Worm (Caenorhabditis elegans) whole organism, mixed stage, embryonic: ENCODE data around the gene scl-20.

Experiments
- M03D4.4 ChIP-seq: sonication (generic microtip); optimal IDR thresholded peaks from 2 replicates; lab custom pipeline; 2017; ENCODE audit warnings: mild to moderate bottlenecking, missing genetic modification characterization, missing compliant biosample characterization
- bed-3 ChIP-seq: fragments of 200-800 bp; sonication (Bioruptor generic); optimal IDR thresholded peaks from 3 replicates; lab custom pipeline; 2018; ENCODE audit warnings: mild to moderate bottlenecking, missing genetic modification characterization, moderate library complexity, missing compliant biosample characterization
- blmp-1 ChIP-seq: fragments of 150-350 bp; optimal IDR thresholded peaks from 2 replicates; lab custom pipeline; 2014; ENCODE audit warnings: missing biosample characterization, missing genetic modification characterization
- ceh-39 ChIP-seq: fragments of 150-350 bp; optimal IDR thresholded peaks from 2 replicates; lab custom pipeline; 2014; ENCODE audit warnings: missing biosample characterization, missing genetic modification characterization
- ceh-43 ChIP-seq: fragments of 200-800 bp; sonication (Bioruptor generic); optimal IDR thresholded peaks from 2 replicates; lab custom pipeline; 2018; ENCODE audit warnings: mild to moderate bottlenecking, missing genetic modification characterization, moderate library complexity, missing compliant biosample characterization
- ceh-83 ChIP-seq: fragments of 200-800 bp; sonication (Bioruptor generic); optimal IDR thresholded peaks from 2 replicates; lab custom pipeline; 2018; ENCODE audit warnings: mild to moderate bottlenecking, missing genetic modification characterization, missing compliant biosample characterization
- ces-1 ChIP-seq: fragments of 150-350 bp; optimal IDR thresholded peaks from 2 replicates; lab custom pipeline; 2014; ENCODE audit warnings: missing biosample characterization, missing genetic modification reagents, missing genetic modification characterization
- cnd-1 ChIP-seq: fragments of 200-800 bp; sonication (Bioruptor generic); optimal IDR thresholded peaks from 2 replicates; lab custom pipeline; 2018; ENCODE audit warnings: mild to moderate bottlenecking, missing genetic modification characterization, missing compliant biosample characterization
- drap-1 ChIP-seq: fragments of 200-800 bp; sonication (Bioruptor generic); optimal IDR thresholded peaks from 3 replicates; lab custom pipeline; 2018; ENCODE audit warnings: mild to moderate bottlenecking, missing genetic modification characterization, missing compliant biosample characterization
- flh-1 ChIP-seq: fragments of 200-800 bp; sonication (Bioruptor generic); optimal IDR thresholded peaks from 2 replicates; lab custom pipeline; 2018; ENCODE audit warnings: mild to moderate bottlenecking, missing genetic modification characterization, moderate library complexity, missing compliant biosample characterization
- ham-2 ChIP-seq: fragments of 200-800 bp; sonication (Bioruptor generic); optimal IDR thresholded peaks from 2 replicates; lab custom pipeline; 2018; ENCODE audit warnings: mild to moderate bottlenecking, missing genetic modification characterization, missing compliant biosample characterization
- hlh-1 ChIP-seq: fragments of 150-350 bp; optimal IDR thresholded peaks from 2 replicates; lab custom pipeline; 2014; ENCODE audit warnings: missing biosample characterization, missing genetic modification reagents, missing genetic modification characterization
- lin-13 ChIP-seq: fragments of 150-350 bp; optimal IDR thresholded peaks from 2 replicates; lab custom pipeline; 2014; ENCODE audit warnings: missing biosample characterization, missing genetic modification characterization
- lin-32 ChIP-seq: fragments of 200-800 bp; sonication (Bioruptor generic); optimal IDR thresholded peaks from 2 replicates; lab custom pipeline; 2018; ENCODE audit warnings: mild to moderate bottlenecking, missing genetic modification characterization, missing compliant biosample characterization
- mab-5 ChIP-seq: fragments of 150-350 bp; optimal IDR thresholded peaks from 2 replicates; lab custom pipeline; 2014; ENCODE audit warnings: missing biosample characterization, missing genetic modification characterization
- mls-2 ChIP-seq: sonication (generic microtip); optimal IDR thresholded peaks from 2 replicates; lab custom pipeline; 2016; ENCODE audit warnings: mild to moderate bottlenecking, missing genetic modification characterization, moderate library complexity, missing compliant biosample characterization
- nhr-237 ChIP-seq: fragments of 150-350 bp; optimal IDR thresholded peaks from 2 replicates; lab custom pipeline; 2014; ENCODE audit warnings: missing biosample characterization, missing genetic modification characterization
- nhr-28 ChIP-seq: fragments of 150-350 bp; optimal IDR thresholded peaks from 2 replicates; lab custom pipeline; 2014; ENCODE audit warnings: missing biosample characterization, missing genetic modification characterization
- nhr-76 ChIP-seq: sonication (generic microtip); optimal IDR thresholded peaks from 2 replicates; lab custom pipeline; 2017; ENCODE audit warnings: missing biosample characterization, missing genetic modification characterization
- pha-4 ChIP-seq: fragments of 150-350 bp; optimal IDR thresholded peaks from 2 replicates; lab custom pipeline; 2018; ENCODE audit warnings: missing biosample characterization, missing genetic modification reagents, missing genetic modification characterization
- sem-2 ChIP-seq: fragments of 200-800 bp; sonication (Bioruptor generic); optimal IDR thresholded peaks from 2 replicates; lab custom pipeline; 2018; ENCODE audit warnings: mild to moderate bottlenecking, missing genetic modification characterization, missing compliant biosample characterization
- snpc-4 ChIP-seq: fragments of 150-350 bp; optimal IDR thresholded peaks from 2 replicates; lab custom pipeline; 2014; ENCODE audit warnings: missing biosample characterization, missing genetic modification characterization
- sptf-1 ChIP-seq: sonication (generic microtip); optimal IDR thresholded peaks from 2 replicates; lab custom pipeline; 2017; ENCODE audit warnings: mild to moderate bottlenecking, missing genetic modification characterization, moderate library complexity, missing compliant biosample characterization
- tbx-8 ChIP-seq: fragments of 200-800 bp; sonication (Bioruptor generic); optimal IDR thresholded peaks from 2 replicates; lab custom pipeline; 2018; ENCODE audit warnings: mild to moderate bottlenecking, missing genetic modification characterization, moderate library complexity, missing compliant biosample characterization
- unc-120 ChIP-seq: sonication (generic microtip); optimal IDR thresholded peaks from 2 replicates; lab custom pipeline; 2017; ENCODE audit warnings: missing genetic modification characterization, missing compliant biosample characterization; ENCODE audit not compliant: poor library complexity, severe bottlenecking
- unc-39 ChIP-seq: fragments of 150-350 bp; optimal IDR thresholded peaks from 2 replicates; lab custom pipeline; 2014; ENCODE audit warnings: missing biosample characterization, missing genetic modification characterization
- unc-62 ChIP-seq: fragments of 150-350 bp; optimal IDR thresholded peaks from 2 replicates; lab custom pipeline; 2014; ENCODE audit warnings: missing biosample characterization, missing genetic modification reagents, missing genetic modification characterization
- zip-8 ChIP-seq: fragments of 150-350 bp; optimal IDR thresholded peaks from 2 replicates; lab custom pipeline; 2014; ENCODE audit warnings: missing biosample characterization, missing genetic modification characterization
- ztf-11 ChIP-seq: fragments of 150-350 bp; optimal IDR thresholded peaks from 2 replicates; lab custom pipeline; 2014; ENCODE audit warnings: missing biosample characterization, missing genetic modification characterization

Gene scl-20

DNA sequence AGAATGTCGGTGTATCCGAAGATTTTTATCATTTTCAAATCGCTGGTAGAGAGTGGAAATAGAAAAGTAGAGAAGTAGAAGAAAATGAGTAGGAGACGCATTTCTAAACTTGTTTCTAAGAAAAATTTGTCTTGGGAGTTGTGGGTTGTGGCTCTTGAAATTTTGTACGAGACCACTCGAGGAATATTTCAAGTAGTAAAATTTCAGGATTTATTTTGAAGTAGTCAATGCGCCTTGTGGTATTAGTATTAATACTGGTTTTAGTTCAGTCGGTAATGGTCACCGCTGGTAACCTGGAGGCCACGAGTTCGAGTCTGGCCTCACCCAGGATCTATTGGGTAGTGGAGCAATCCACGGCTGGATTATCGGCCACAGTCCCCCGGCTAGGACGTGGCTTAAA is 14.4 kb upstream of the scl-20 start, which contains the start of gene clec-252:
Gene clec-252, minus strand, starts transcription at position 101 of the 400 bp plus-strand sequence.
- TF ChIP-seq pha-4 (tag; lab: Kevin White, UChicago), result no peak
- TF ChIP-seq nhr-76, result no peak
- no peak for TF ChIP-seq tbx-8 (GFP tag; lab: Kevin White, UChicago)
- TF ChIP-seq snpc-4 (tag; lab: Kevin White, UChicago), result no peak
- TF ChIP-seq lin-32 (GFP tag; lab: Kevin White, UChicago), result no peak
- TF ChIP-seq nhr-237 (tag; lab: Kevin White, UChicago), result no peak
- no peak for TF ChIP-seq unc-120
- no peak for TF ChIP-seq sptf-1 (tag; lab: Kevin White, UChicago)
- no peak for TF ChIP-seq drap-1 (GFP tag; lab: Kevin White, UChicago)
- no peak for TF ChIP-seq ham-2 (GFP tag; lab: Kevin White, UChicago)
- TF ChIP-seq bed-3 (GFP tag; lab: Kevin White, UChicago), result no peak
- no peak for TF ChIP-seq ceh-43 (GFP tag; lab: Kevin White, UChicago)
- TF ChIP-seq unc-39, result no peak
- no peak for TF ChIP-seq lin-13 (tag; lab: Kevin White, UChicago)
- no peak for TF ChIP-seq ceh-83 (GFP tag; lab: Kevin White, UChicago)
- no peak for TF ChIP-seq ztf-11 (tag; lab: Kevin White, UChicago)

DNA sequence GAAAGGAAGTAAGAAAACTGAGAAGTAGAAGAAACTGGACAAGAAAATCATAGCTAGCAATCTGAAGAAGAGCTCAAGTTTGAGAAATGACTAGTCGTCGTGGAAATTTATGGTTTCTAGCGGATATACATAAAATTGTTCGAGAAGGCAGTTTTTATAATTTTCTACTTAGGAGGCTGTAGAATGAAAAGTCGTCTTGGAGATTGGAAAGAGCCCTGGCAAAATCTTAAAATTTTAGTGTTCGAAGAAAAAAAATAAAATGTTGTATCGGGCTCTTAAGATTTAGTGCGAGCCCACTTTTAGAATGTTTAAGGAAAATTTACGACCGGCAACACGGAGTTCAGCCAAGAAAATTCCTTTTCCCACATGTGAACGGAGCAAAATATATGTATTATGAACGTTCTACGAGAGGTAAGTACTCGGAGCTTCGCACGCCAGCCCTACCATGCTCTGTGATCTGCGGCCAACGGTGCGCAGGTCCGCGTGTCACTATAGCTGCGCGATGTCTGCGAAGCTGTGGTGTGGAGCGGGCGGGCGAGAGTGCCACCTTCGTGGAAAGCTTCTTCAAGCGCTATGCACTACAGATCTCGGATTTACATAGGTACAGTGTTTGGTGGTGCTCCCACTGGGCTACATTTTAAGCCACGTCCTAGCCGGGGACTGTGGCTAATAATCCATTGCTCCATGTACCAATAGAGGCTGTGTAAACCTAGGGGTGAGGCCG is 12.8 kb upstream of the scl-20 start, which contains the start of gene clec-251:
Gene clec-251, minus strand, starts transcription at position 51 of the 724 bp plus-strand sequence.
- TF ChIP-seq zip-8 (no peak), unc-120 (no peak), lin-13 (tag; lab: Kevin White, UChicago) (no peak), cnd-1 (tag; lab: Kevin White, UChicago) (no peak), blmp-1 (no peak), mls-2 (tag; lab: Kevin White, UChicago) (no peak), unc-62 (GFP tag; lab: Kevin White, UChicago) (no peak), bed-3 (GFP tag; lab: Kevin White, UChicago) (no peak), ceh-39 (tag; lab: Kevin White, UChicago) (no peak), sptf-1 (tag; lab: Kevin White, UChicago) (no peak), sem-2 (GFP tag; lab: Kevin White, UChicago) (no peak), hlh-1 (no peak), nhr-76 (no peak), tbx-8 (GFP tag; lab: Kevin White, UChicago) (no peak), M03D4.4 (tag; lab: Kevin White, UChicago) (no peak), ceh-83 (GFP tag; lab: Kevin White, UChicago) (no peak), mab-5 (no peak), ztf-11 (tag; lab: Kevin White, UChicago) (no peak)

DNA sequence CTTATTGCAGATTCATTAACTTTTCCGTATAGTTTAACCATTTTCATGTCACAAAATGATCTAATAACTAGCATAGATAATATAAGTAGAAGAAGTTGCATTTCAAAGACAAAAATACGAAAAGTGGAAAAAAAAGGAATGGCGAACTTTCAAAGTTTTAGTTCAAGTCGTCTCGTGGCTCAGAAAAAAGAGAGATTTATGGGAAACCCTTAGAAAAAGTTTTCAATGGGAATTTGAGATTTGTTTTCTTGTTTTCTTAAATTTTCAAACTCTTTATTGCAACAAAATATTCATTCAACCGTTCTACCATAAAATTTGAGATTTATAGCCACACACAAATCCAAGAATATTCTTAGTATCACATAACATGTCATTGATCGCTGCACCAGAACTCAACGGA is 7.8 kb upstream of the scl-20 start, which contains the start of gene clec-250:
Gene clec-250, minus strand, starts transcription at position 101 of the 400 bp plus-strand sequence.
- TF ChIP-seq lin-32 (GFP tag; lab: Kevin White, UChicago), result no peak
- TF ChIP-seq nhr-28, result no peak
- TF ChIP-seq unc-39, result no peak
- TF ChIP-seq unc-120, result no peak
- TF ChIP-seq ces-1 (GFP tag; lab: Kevin White, UChicago), result no peak
- no peak for TF ChIP-seq snpc-4 (tag; lab: Kevin White, UChicago)

DNA sequence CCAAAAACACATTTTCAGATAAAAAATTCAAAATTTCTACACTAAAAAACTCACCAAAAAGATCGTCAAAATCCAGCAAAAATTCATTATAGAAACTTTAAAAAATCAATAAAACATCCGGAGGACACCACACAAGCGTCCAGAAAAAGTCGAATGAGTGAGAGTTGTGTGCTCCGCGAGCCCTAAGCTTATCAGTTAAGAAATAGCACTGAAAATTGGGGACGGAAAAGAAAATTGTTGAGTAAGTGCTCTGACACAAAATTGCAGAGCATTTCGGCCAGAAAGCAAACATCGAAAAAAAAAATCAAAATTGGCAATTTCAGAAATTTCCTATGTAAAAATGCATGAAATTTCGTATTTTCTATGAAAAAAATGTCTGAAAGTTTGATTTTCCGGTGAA is 3.4 kb upstream of the scl-20 start:
- TF ChIP-seq lin-13 (tag; lab: Kevin White, UChicago) (no peak), unc-120 (no peak), zip-8 (no peak), nhr-28 (no peak), snpc-4 (tag; lab: Kevin White, UChicago) (no peak), lin-32 (GFP tag; lab: Kevin White, UChicago) (no peak), unc-39 (no peak), flh-1 (GFP tag; lab: Kevin White, UChicago) (no peak), mls-2 (tag; lab: Kevin White, UChicago) (no peak), tbx-8 (GFP tag; lab: Kevin White, UChicago) (no peak), ceh-43 (GFP tag; lab: Kevin White, UChicago) (no peak), cnd-1 (tag; lab: Kevin White, UChicago) (no peak)

DNA sequence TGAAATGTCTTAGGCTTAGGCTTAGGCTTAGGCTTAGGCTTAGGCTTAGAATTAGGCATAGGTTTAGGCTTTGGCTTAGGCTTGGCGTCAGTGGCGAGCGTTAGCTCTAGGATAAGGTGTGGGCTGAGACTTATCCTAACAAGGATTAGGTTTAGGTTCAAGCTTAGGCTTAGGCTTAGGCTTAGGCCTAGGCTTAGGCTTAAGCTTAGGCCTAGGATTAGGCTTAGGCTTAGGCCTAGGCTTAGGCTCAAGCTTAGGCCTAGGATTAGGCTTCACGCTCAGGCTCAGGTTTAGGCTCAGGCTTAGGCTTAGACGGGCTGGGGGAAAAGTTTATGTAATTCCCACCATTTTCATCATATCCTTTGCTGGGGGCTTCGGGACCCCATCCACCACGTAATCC is 339 bp downstream of the scl-20 start:
- TF ChIP-seq pha-4 (tag; lab: Kevin White, UChicago) (no peak), mab-5 (no peak), mls-2 (tag; lab: Kevin White, UChicago) (no peak), ham-2 (GFP tag; lab: Kevin White, UChicago) (peak; percentile 10), sem-2 (GFP tag; lab: Kevin White, UChicago) (no peak)
